Fruit fly (Drosophila melanogaster) whole organism: Measurements from ENCODE around the gene Trmt61.

ENCODE experiments used
- CG8478 ChIP-seq: fragments of >200 bp; optimal IDR thresholded peaks from 2 replicates; lab custom pipeline; 2018; ENCODE audit warnings: inconsistent platforms
- psq ChIP-seq: fragments of >200 bp; optimal IDR thresholded peaks from 2 replicates; lab custom pipeline; 2017
- usp ChIP-seq: fragments of >200 bp; optimal IDR thresholded peaks from 2 replicates; lab custom pipeline; 2017; ENCODE audit warnings: missing biosample characterization, missing genetic modification characterization, mixed read lengths

- no peak for TF ChIP-seq psq
- no peak for TF ChIP-seq CG8478 (lab: Kevin White, UChicago)
- no peak for TF ChIP-seq usp (GFP tag; lab: Kevin White, UChicago)
These were observed 47.8 kb upstream of the Trmt61 start for dm6 chr3R:26011542-26011941.
